Worm (Caenorhabditis elegans) whole organism, L4 larva: ENCODE measurements around the gene R07C12.3.

Experiments
- D1046.2 ChIP-seq: fragments of 200-800 bp; sonication (Bioruptor generic); IDR thresholded peaks from 2 replicates; pipeline ENCODE4 v1.3.6; 2022; ENCODE audit warnings: missing genetic modification characterization, missing compliant biosample characterization
- F10B5.3 ChIP-seq: sonication (generic microtip); optimal IDR thresholded peaks from 2 replicates; lab custom pipeline; 2016; ENCODE audit warnings: mild to moderate bottlenecking, missing genetic modification characterization, missing compliant biosample characterization
- F26F4.8 ChIP-seq: fragments of 200-800 bp; sonication (Bioruptor generic); conservative IDR thresholded peaks from 2 replicates; pipeline ENCODE4 v1.3.6; 2022; ENCODE audit warnings: missing genetic modification characterization, missing compliant biosample characterization
- F44E2.7 ChIP-seq: fragments of 200-800 bp; sonication (Bioruptor generic); IDR thresholded peaks from 2 replicates; pipeline ENCODE4 v2.1.2; 2022; ENCODE audit warnings: missing genetic modification characterization, missing compliant biosample characterization
- T20F7.1 ChIP-seq: fragments of 200-800 bp; sonication (Bioruptor generic); optimal IDR thresholded peaks from 2 replicates; lab custom pipeline; 2018; ENCODE audit warnings: mild to moderate bottlenecking, missing genetic modification characterization, missing compliant biosample characterization
- Y5F2A.4 ChIP-seq: fragments of 200-800 bp; sonication (Bioruptor generic); optimal IDR thresholded peaks from 2 replicates; lab custom pipeline; 2018; ENCODE audit warnings: mild to moderate bottlenecking, missing genetic modification characterization, missing compliant biosample characterization
- ZK337.2 ChIP-seq: fragments of 200-800 bp; sonication (Bioruptor generic); IDR thresholded peaks from 2 replicates; pipeline ENCODE4 v1.3.6; 2022; ENCODE audit warnings: missing genetic modification reagents, missing genetic modification characterization, missing compliant biosample characterization
- ZK546.5 ChIP-seq, 2 experiments: sonication (generic microtip); optimal IDR thresholded peaks; 2 replicates each; lab custom pipeline; 2017; ENCODE audit warnings: missing biosample characterization in 2 of 2, missing genetic modification characterization in 2 of 2
- aha-1 ChIP-seq: fragments of 150-350 bp; peaks from one replicate; lab custom pipeline; 2014; ENCODE audit warnings: missing biosample characterization, missing genetic modification characterization
- ceh-28 ChIP-seq: fragments of 150-350 bp; optimal IDR thresholded peaks from 2 replicates; lab custom pipeline; 2014; ENCODE audit warnings: missing biosample characterization, missing genetic modification reagents, missing genetic modification characterization
- daf-12 ChIP-seq: fragments of 150-350 bp; optimal IDR thresholded peaks from 2 replicates; lab custom pipeline; 2014; ENCODE audit warnings: missing biosample characterization, missing genetic modification reagents, missing genetic modification characterization
- dmd-6 ChIP-seq: fragments of 200-800 bp; sonication (Bioruptor generic); IDR thresholded peaks from 2 replicates; pipeline ENCODE4 v1.3.6; 2022; ENCODE audit warnings: missing genetic modification reagents, missing genetic modification characterization, missing compliant biosample characterization
- dmd-9 ChIP-seq: fragments of 200-800 bp; sonication (Bioruptor generic); IDR thresholded peaks from 2 replicates; pipeline ENCODE4 v1.3.6; 2022; ENCODE audit warnings: missing genetic modification reagents, missing genetic modification characterization, missing compliant biosample characterization
- dpl-1 ChIP-seq: fragments of 150-350 bp; optimal IDR thresholded peaks from 2 replicates; lab custom pipeline; 2014; ENCODE audit warnings: missing biosample characterization, missing genetic modification reagents, missing genetic modification characterization
- egl-43 ChIP-seq: fragments of 200-800 bp; sonication (Bioruptor generic); IDR thresholded peaks from 2 replicates; pipeline ENCODE4 v1.3.6; 2022; ENCODE audit warnings: missing genetic modification reagents, missing genetic modification characterization, missing compliant biosample characterization
- fkh-10 ChIP-seq: fragments of 150-350 bp; optimal IDR thresholded peaks from 2 replicates; lab custom pipeline; 2014; ENCODE audit warnings: missing biosample characterization, missing genetic modification reagents, missing genetic modification characterization
- hlh-11 ChIP-seq: fragments of 200-800 bp; sonication (Bioruptor generic); optimal IDR thresholded peaks from 2 replicates; lab custom pipeline; 2018; ENCODE audit warnings: mild to moderate bottlenecking, missing genetic modification characterization, missing compliant biosample characterization
- jun-1 ChIP-seq: fragments of 150-350 bp; optimal IDR thresholded peaks from 2 replicates; lab custom pipeline; 2014; ENCODE audit warnings: missing biosample characterization, missing genetic modification reagents, missing genetic modification characterization
- lin-1 ChIP-seq: fragments of 200-800 bp; sonication (Bioruptor generic); IDR thresholded peaks from 2 replicates; pipeline ENCODE4 v1.3.6; 2022; ENCODE audit warnings: missing genetic modification reagents, missing genetic modification characterization, missing compliant biosample characterization
- lin-29 ChIP-seq: fragments of 200-800 bp; sonication (Bioruptor generic); IDR thresholded peaks from 2 replicates; pipeline ENCODE4 v1.3.6; 2022; ENCODE audit warnings: missing genetic modification reagents, missing genetic modification characterization, missing compliant biosample characterization
- lin-39 ChIP-seq: fragments of 150-350 bp; optimal IDR thresholded peaks from 2 replicates; lab custom pipeline; 2014; ENCODE audit warnings: missing biosample characterization, missing genetic modification reagents, missing genetic modification characterization
- lir-3 ChIP-seq: sonication (generic microtip); optimal IDR thresholded peaks from 2 replicates; lab custom pipeline; 2016; ENCODE audit warnings: mild to moderate bottlenecking, missing genetic modification characterization, missing compliant biosample characterization
- lsy-2 ChIP-seq, 2 experiments: fragments of 150-350 bp in 1 of 2; sonication (generic microtip) in 1 of 2; optimal IDR thresholded peaks; 2 replicates each; lab custom pipeline; 2014 to 2017; ENCODE audit warnings: missing biosample characterization in 2 of 2, missing genetic modification characterization in 2 of 2
- madf-9 ChIP-seq: fragments of 200-800 bp; sonication (Bioruptor generic); conservative IDR thresholded peaks from 2 replicates; pipeline ENCODE4 v1.3.6; 2022; ENCODE audit warnings: missing genetic modification reagents, missing genetic modification characterization, missing compliant biosample characterization
- nhr-10 ChIP-seq: fragments of 150-350 bp; optimal IDR thresholded peaks from 2 replicates; lab custom pipeline; 2014; ENCODE audit warnings: missing biosample characterization, missing genetic modification characterization
- nhr-111 ChIP-seq: fragments of 200-800 bp; sonication (Bioruptor generic); optimal IDR thresholded peaks from 2 replicates; lab custom pipeline; 2018; ENCODE audit warnings: mild to moderate bottlenecking, missing genetic modification characterization, missing compliant biosample characterization
- nhr-28 ChIP-seq: fragments of 150-350 bp; optimal IDR thresholded peaks from 2 replicates; lab custom pipeline; 2014; ENCODE audit warnings: missing biosample characterization, missing genetic modification characterization
- nhr-41 ChIP-seq: fragments of 200-800 bp; sonication (Bioruptor generic); IDR thresholded peaks from 2 replicates; pipeline ENCODE4 v1.3.6; 2022; ENCODE audit warnings: missing genetic modification reagents, missing genetic modification characterization, missing compliant biosample characterization
- pqm-1 ChIP-seq: sonication (generic microtip); optimal IDR thresholded peaks from 2 replicates; lab custom pipeline; 2017; ENCODE audit warnings: missing biosample characterization, missing genetic modification characterization
- rbr-2 ChIP-seq: sonication (generic microtip); optimal IDR thresholded peaks from 2 replicates; lab custom pipeline; 2016; ENCODE audit warnings: missing genotype, missing genetic modification characterization, missing compliant biosample characterization
- set-16 ChIP-seq: fragments of 200-800 bp; sonication (Bioruptor generic); IDR thresholded peaks from 2 replicates; pipeline ENCODE4 v1.3.6; 2022; ENCODE audit warnings: missing genetic modification reagents, missing genetic modification characterization, missing compliant biosample characterization
- spr-1 ChIP-seq: sonication (generic microtip); optimal IDR thresholded peaks from 2 replicates; lab custom pipeline; 2016; ENCODE audit warnings: mild to moderate bottlenecking, missing genetic modification characterization, missing compliant biosample characterization
- spr-3 ChIP-seq: fragments of 200-800 bp; sonication (Bioruptor generic); optimal IDR thresholded peaks from 2 replicates; lab custom pipeline; 2018; ENCODE audit warnings: mild to moderate bottlenecking, missing genetic modification characterization, missing compliant biosample characterization
- tag-97 ChIP-seq: fragments of 200-800 bp; sonication (Bioruptor generic); IDR thresholded peaks from 2 replicates; pipeline ENCODE4 v1.3.6; 2022; ENCODE audit warnings: missing genetic modification characterization, missing compliant biosample characterization
- zag-1 ChIP-seq: fragments of 150-350 bp; optimal IDR thresholded peaks from 2 replicates; lab custom pipeline; 2014; ENCODE audit warnings: missing biosample characterization, missing genetic modification characterization
- ztf-11 ChIP-seq: fragments of 150-350 bp; optimal IDR thresholded peaks from 2 replicates; lab custom pipeline; 2014; ENCODE audit warnings: missing biosample characterization, missing genetic modification characterization

Gene R07C12.3

DNA sequence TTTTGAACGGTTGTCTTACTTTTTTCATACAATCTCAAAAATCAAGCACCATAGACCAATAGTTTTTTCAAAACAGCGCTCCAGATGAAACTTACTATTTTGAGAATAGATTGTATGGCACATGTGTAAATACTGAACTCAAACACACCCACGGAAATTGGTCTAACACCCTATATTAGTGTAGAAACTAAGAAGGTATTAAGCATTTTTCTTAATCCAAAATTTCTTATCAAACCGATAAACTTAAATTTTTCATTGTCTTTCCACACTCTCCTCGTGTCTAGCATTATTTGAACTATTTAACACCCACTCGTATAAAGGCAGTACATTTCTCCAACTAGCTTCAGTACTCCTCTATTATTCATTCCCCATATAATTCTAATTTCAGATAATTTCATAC, 5.3 kb downstream of the R07C12.3 start:
- TF ChIP-seq pqm-1 (tag; lab: Kevin White, UChicago) (peak; percentile 27), Y5F2A.4 (GFP tag; lab: Kevin White, UChicago) (no peak), rbr-2 (tag; lab: Kevin White, UChicago) (no peak), ztf-11 (no peak), dmd-6 (GFP tag; lab: Robert Waterston, UW) (peak; percentile 16; the same call in 1 of the 2 replicates), ZK546.5 (tag; optimal IDR thresholded peaks at IDR 0.05; lab: Kevin White, UChicago) (no peak), lir-3 (no peak)

DNA sequence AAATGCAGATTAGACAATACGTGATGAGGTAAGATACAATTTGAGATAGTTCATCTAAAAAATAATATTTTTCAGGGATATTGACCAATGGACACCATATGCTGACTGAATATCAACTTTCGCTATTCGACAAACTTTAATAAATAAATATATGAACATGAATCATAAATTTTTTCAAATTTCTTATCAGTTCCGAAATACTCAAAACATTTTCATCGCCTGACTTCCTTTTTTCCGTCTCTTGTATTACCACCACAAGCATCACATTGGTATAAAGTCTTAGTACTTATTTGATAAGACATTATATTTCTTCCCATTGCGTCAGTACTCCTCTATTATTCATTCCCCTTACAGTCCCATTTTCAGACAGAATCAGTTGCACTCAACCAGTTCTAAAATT, 7.3 kb downstream of the R07C12.3 start, which contains the start of the genes K08D10.10 and R07C12.1:
TSS of gene K08D10.10 (plus strand) at position 93 of the 400 bp plus-strand sequence.
TSS of gene R07C12.1 (plus strand) at position 314 of the 400 bp plus-strand sequence.
- no peak for TF ChIP-seq tag-97 (GFP tag; lab: Robert Waterston, UW)
- TF ChIP-seq lin-39 = no peak
- TF ChIP-seq nhr-28 (tag; lab: Kevin White, UChicago) = peak; percentile 14
- TF ChIP-seq madf-9 (GFP tag; lab: Robert Waterston, UW) = no peak
- TF ChIP-seq nhr-10 (tag; lab: Kevin White, UChicago) = no peak
- no peak for TF ChIP-seq daf-12
- no peak for TF ChIP-seq fkh-10
- TF ChIP-seq T20F7.1 (GFP tag; lab: Kevin White, UChicago) = no peak
- no peak for TF ChIP-seq lsy-2 (tag; optimal IDR thresholded peaks at IDR 0.05; lab: Kevin White, UChicago)
- no peak for TF ChIP-seq ceh-28 (tag; lab: Kevin White, UChicago)
- TF ChIP-seq spr-3 (GFP tag; lab: Kevin White, UChicago) = no peak
- no peak for TF ChIP-seq ztf-11
- TF ChIP-seq egl-43 (GFP tag; lab: Robert Waterston, UW) = no peak
- TF ChIP-seq dmd-6 (GFP tag; lab: Robert Waterston, UW) = no peak; the same call in 1 of the 2 replicates
- TF ChIP-seq hlh-11 (tag; lab: Kevin White, UChicago) = peak; percentile 1
- no peak for TF ChIP-seq spr-1 (tag; lab: Kevin White, UChicago)
- TF ChIP-seq aha-1 = no peak
- no peak for TF ChIP-seq F26F4.8 (GFP tag; lab: Robert Waterston, UW)
- TF ChIP-seq ZK546.5 (tag; optimal IDR thresholded peaks at IDR 0.05; lab: Kevin White, UChicago) = no peak
- no peak for TF ChIP-seq nhr-111 (GFP tag; lab: Kevin White, UChicago)
- TF ChIP-seq pqm-1 (tag; lab: Kevin White, UChicago) = peak; percentile 6

- TF ChIP-seq F10B5.3 (tag; lab: Kevin White, UChicago) (no peak), lin-1 (no peak), jun-1 (tag; lab: Kevin White, UChicago) (no peak), hlh-11 (tag; lab: Kevin White, UChicago) (no peak), ZK337.2 (GFP tag; lab: Robert Waterston, UW) (no peak), dmd-9 (GFP tag; lab: Robert Waterston, UW) (no peak), lsy-2 (tag; optimal IDR thresholded peaks at IDR 0.05; lab: Kevin White, UChicago) (no peak), dpl-1 (GFP tag; lab: Kevin White, UChicago) (no peak), lin-29 (GFP tag; lab: Robert Waterston, UW) (no peak), set-16 (GFP tag; lab: Robert Waterston, UW) (no peak), nhr-41 (GFP tag; lab: Robert Waterston, UW) (no peak), F44E2.7 (GFP tag; lab: Robert Waterston, UW) (no peak), D1046.2 (GFP tag; lab: Robert Waterston, UW) (no peak), pqm-1 (tag; lab: Kevin White, UChicago) (no peak)
Observed at ce11 chrIV:4154641-4155040, 9.8 kb downstream of the R07C12.3 start, which contains the start of gene K08D10.14. Gene K08D10.14, plus strand, starts transcription at chrIV:4154941.

- TF ChIP-seq spr-3 (GFP tag; lab: Kevin White, UChicago) (no peak), lir-3 (no peak), zag-1 (no peak), T20F7.1 (GFP tag; lab: Kevin White, UChicago) (no peak)
Observed at ce11 chrIV:4162121-4162520, 17.2 kb downstream of the R07C12.3 start, which contains the start of gene scrm-5. Gene scrm-5, plus strand, starts transcription at chrIV:4162421.
